Worm (Caenorhabditis elegans): ENCODE measurements around the gene ceh-75.

ce11 chrV:9960376-9960775 is 39.2 kb downstream of the ceh-75 start, which contains the start of gene T07C12.10:
- no peak for TF ChIP-seq nhr-11 (tag; optimal IDR thresholded peaks at IDR 0.05)
- TF ChIP-seq lsy-2 (tag; optimal IDR thresholded peaks at IDR 0.05): no peak
- no peak for TF ChIP-seq unc-39 (tag; optimal IDR thresholded peaks at IDR 0.05)
- TF ChIP-seq ztf-1 (GFP tag; conservative IDR thresholded peaks at IDR 0.05): no peak
- no peak for TF ChIP-seq nhr-77 (tag; optimal IDR thresholded peaks at IDR 0.05)
